Fruit fly (Drosophila melanogaster) whole organism, embryonic: Measurements from ENCODE around the gene SmE.
A peak's percentile ranks its signal among the peaks of the same experiment; 100 is the strongest.

Experiments
- ATbp ChIP-seq: fragments of 200-800 bp; sonication (Bioruptor generic); optimal IDR thresholded peaks from 2 replicates; lab custom pipeline; 2017; ENCODE audit warnings: missing biosample characterization, mild to moderate bottlenecking, missing genetic modification characterization, missing genetic modification reagents
- CG11093 ChIP-seq: fragments of 200-800 bp; sonication (Bioruptor generic); IDR thresholded peaks from 3 replicates; pipeline ENCODE4 v1.3.6; 2022; ENCODE audit warnings: missing biosample characterization, missing genetic modification characterization
- CG11504 ChIP-seq: fragments of 200-800 bp; sonication (Bioruptor generic); optimal IDR thresholded peaks from 3 replicates; lab custom pipeline; 2019; ENCODE audit warnings: missing biosample characterization, mild to moderate bottlenecking, missing genetic modification characterization, moderate library complexity
- CG12071 ChIP-seq: fragments of 200-800 bp; sonication (Bioruptor generic); optimal IDR thresholded peaks from 3 replicates; lab custom pipeline; 2018; ENCODE audit warnings: missing biosample characterization, mild to moderate bottlenecking, missing genetic modification characterization
- CG12155 ChIP-seq: fragments of 200-800 bp; sonication (Bioruptor generic); optimal IDR thresholded peaks from 3 replicates; lab custom pipeline; 2016; ENCODE audit warnings: missing biosample characterization, missing genetic modification characterization
- CG15073 ChIP-seq: fragments of 200-800 bp; sonication (Bioruptor generic); optimal IDR thresholded peaks from 2 replicates; lab custom pipeline; 2016; ENCODE audit warnings: missing biosample characterization, missing genetic modification characterization
- CG17912 ChIP-seq: fragments of 200-800 bp; sonication (Bioruptor generic); optimal IDR thresholded peaks from 2 replicates; lab custom pipeline; 2018; ENCODE audit warnings: missing biosample characterization, mild to moderate bottlenecking, missing genetic modification characterization
- CG1832 ChIP-seq: fragments of 200-800 bp; sonication (Bioruptor generic); optimal IDR thresholded peaks from 2 replicates; lab custom pipeline; 2017; ENCODE audit warnings: missing biosample characterization, mild to moderate bottlenecking, missing genetic modification characterization, inconsistent platforms
- CG43689 ChIP-seq: fragments of 200-800 bp; sonication (Bioruptor generic); IDR thresholded peaks from 2 replicates; pipeline ENCODE4 v1.3.6; 2022; ENCODE audit warnings: missing biosample characterization, missing genetic modification characterization
- CG7271 ChIP-seq: fragments of 200-800 bp; sonication (Bioruptor generic); optimal IDR thresholded peaks from 2 replicates; lab custom pipeline; 2018; ENCODE audit warnings: missing biosample characterization, mild to moderate bottlenecking, missing genetic modification characterization, moderate library complexity
- CG7357 ChIP-seq: fragments of 200-800 bp; sonication (Bioruptor generic); IDR thresholded peaks from 3 replicates; pipeline ENCODE4 v1.3.6; 2022; ENCODE audit warnings: missing biosample characterization, missing genetic modification characterization
- D19A ChIP-seq: fragments of 200-800 bp; optimal IDR thresholded peaks from 3 replicates; lab custom pipeline; 2019; ENCODE audit warnings: missing biosample characterization, mild to moderate bottlenecking, missing genetic modification characterization, moderate library complexity
- Dad ChIP-seq: fragments of 200-800 bp; sonication (Bioruptor generic); optimal IDR thresholded peaks from 3 replicates; lab custom pipeline; 2016; ENCODE audit warnings: missing biosample characterization, missing genetic modification characterization
- Fer1 ChIP-seq: fragments of 200-800 bp; sonication (Bioruptor generic); optimal IDR thresholded peaks from 2 replicates; lab custom pipeline; 2017; ENCODE audit warnings: missing biosample characterization, mild to moderate bottlenecking, missing genetic modification characterization
- Fer2 ChIP-seq: fragments of 200-800 bp; sonication (Bioruptor generic); optimal IDR thresholded peaks from 2 replicates; lab custom pipeline; 2018; ENCODE audit warnings: missing biosample characterization, mild to moderate bottlenecking, missing genetic modification characterization, moderate library complexity
- Hmx ChIP-seq: fragments of 200-800 bp; sonication (Bioruptor generic); optimal IDR thresholded peaks from 2 replicates; lab custom pipeline; 2016; ENCODE audit warnings: missing biosample characterization, missing genetic modification characterization
- Hr39 ChIP-seq: fragments of >200 bp; optimal IDR thresholded peaks from 2 replicates; lab custom pipeline; 2017
- Med ChIP-seq: fragments of 200-800 bp; sonication (Bioruptor generic); peaks from one replicate; lab custom pipeline; 2016; ENCODE audit warnings: missing biosample characterization, missing genetic modification characterization, mild to moderate bottlenecking, inconsistent platforms, moderate library complexity
- Ptx1 ChIP-seq: fragments of 200-800 bp; sonication (Bioruptor generic); IDR thresholded peaks from 2 replicates; pipeline ENCODE4 v1.3.6; 2022; ENCODE audit warnings: missing biosample characterization, missing genetic modification characterization
- Sox100B ChIP-seq: fragments of 200-800 bp; sonication (Bioruptor generic); optimal IDR thresholded peaks from 3 replicates; lab custom pipeline; 2018; ENCODE audit warnings: missing biosample characterization, mild to moderate bottlenecking, missing genetic modification characterization
- Sox102F ChIP-seq: fragments of 200-800 bp; sonication (Bioruptor generic); optimal IDR thresholded peaks from 2 replicates; lab custom pipeline; 2018; ENCODE audit warnings: missing biosample characterization, mild to moderate bottlenecking, missing genetic modification characterization, moderate library complexity
- Ssrp ChIP-seq: fragments of 200-800 bp; sonication (Bioruptor generic); optimal IDR thresholded peaks from 2 replicates; lab custom pipeline; 2018; ENCODE audit warnings: missing biosample characterization, mild to moderate bottlenecking, missing genetic modification characterization, moderate library complexity
- al ChIP-seq: fragments of 200-800 bp; sonication (Bioruptor generic); IDR thresholded peaks from 2 replicates; pipeline ENCODE4 v1.3.6; 2022; ENCODE audit warnings: missing biosample characterization, missing genetic modification characterization
- cas ChIP-seq: fragments of 200-800 bp; sonication (Bioruptor generic); IDR thresholded peaks from 2 replicates; pipeline ENCODE4 v1.3.6; 2022; ENCODE audit warnings: missing biosample characterization, missing genetic modification characterization
- cg ChIP-seq: fragments of 200-800 bp; sonication (Bioruptor generic); optimal IDR thresholded peaks from 3 replicates; lab custom pipeline; 2019; ENCODE audit warnings: missing biosample characterization, mild to moderate bottlenecking, missing genetic modification characterization, moderate library complexity
- ci ChIP-seq: fragments of 200-800 bp; sonication (Bioruptor generic); IDR thresholded peaks from 3 replicates; pipeline ENCODE4 v1.3.6; 2022; ENCODE audit warnings: missing biosample characterization, missing genetic modification characterization
- dmrt99B ChIP-seq: fragments of 200-800 bp; sonication (Bioruptor generic); optimal IDR thresholded peaks from 2 replicates; lab custom pipeline; 2018; ENCODE audit warnings: missing biosample characterization, mild to moderate bottlenecking, missing genetic modification characterization, moderate library complexity
- dysf ChIP-seq: fragments of 200-800 bp; sonication (Bioruptor generic); IDR thresholded peaks from 3 replicates; pipeline ENCODE4 v1.3.6; 2022; ENCODE audit warnings: missing biosample characterization, missing genetic modification characterization
- ftz-f1 ChIP-seq: fragments of 200-800 bp; sonication (Bioruptor generic); optimal IDR thresholded peaks from 2 replicates; lab custom pipeline; 2016; ENCODE audit warnings: missing biosample characterization, missing genetic modification characterization
- gem ChIP-seq: fragments of 200-800 bp; sonication (Bioruptor generic); optimal IDR thresholded peaks from 2 replicates; lab custom pipeline; 2019; ENCODE audit warnings: missing biosample characterization, mild to moderate bottlenecking, missing genetic modification characterization, moderate library complexity
- gfzf ChIP-seq: fragments of 200-800 bp; sonication (Bioruptor generic); optimal IDR thresholded peaks from 2 replicates; lab custom pipeline; 2016; ENCODE audit warnings: missing biosample characterization, mild to moderate bottlenecking, missing genetic modification characterization, moderate library complexity
- hkb ChIP-seq, 2 experiments: fragments of 200-800 bp in 1 of 2; fragments of >200 bp in 1 of 2; sonication (Bioruptor generic) in 1 of 2; IDR thresholded peaks in 1 of 2; optimal IDR thresholded peaks in 1 of 2; 2 replicates each; pipeline versions ENCODE4 v1.3.6 to Lab custom; 2017 to 2022; ENCODE audit warnings: missing biosample characterization in 1 of 2, missing genetic modification characterization in 1 of 2
- nerfin-2 ChIP-seq: fragments of 200-800 bp; sonication (Bioruptor generic); IDR thresholded peaks from 2 replicates; pipeline ENCODE4 v1.3.6; 2022; ENCODE audit warnings: missing biosample characterization, missing genetic modification characterization; ENCODE audit not compliant: partially characterized antibody
- pros ChIP-seq: fragments of 200-800 bp; sonication (Bioruptor generic); optimal IDR thresholded peaks from 3 replicates; lab custom pipeline; 2019; ENCODE audit warnings: missing biosample characterization, mild to moderate bottlenecking, missing genetic modification characterization, moderate library complexity
- ranshi ChIP-seq: fragments of 200-800 bp; sonication (Bioruptor generic); IDR thresholded peaks from 2 replicates; pipeline ENCODE4 v1.3.6; 2022; ENCODE audit warnings: missing biosample characterization, missing genetic modification characterization
- sens ChIP-seq: fragments of 200-800 bp; sonication (Bioruptor generic); peaks from one replicate; lab custom pipeline; 2016; ENCODE audit warnings: missing biosample characterization, missing genetic modification characterization
- sens-2 ChIP-seq: fragments of 200-800 bp; sonication (Bioruptor generic); IDR thresholded peaks from 2 replicates; pipeline ENCODE4 v1.3.6; 2022; ENCODE audit warnings: missing biosample characterization, missing genetic modification characterization
- trh ChIP-seq: fragments of 200-800 bp; sonication (Bioruptor generic); optimal IDR thresholded peaks from 2 replicates; lab custom pipeline; 2016; ENCODE audit warnings: missing biosample characterization, missing genetic modification characterization
- vnd ChIP-seq: fragments of 200-800 bp; sonication (Bioruptor generic); IDR thresholded peaks from 3 replicates; pipeline ENCODE4 v1.3.6; 2022; ENCODE audit warnings: missing biosample characterization, missing genetic modification characterization; ENCODE audit not compliant: partially characterized antibody
- wor ChIP-seq: fragments of 200-800 bp; sonication (Bioruptor generic); IDR thresholded peaks from 2 replicates; pipeline ENCODE4 v1.3.6; 2022; ENCODE audit warnings: missing biosample characterization, missing genetic modification characterization
- zfh1 ChIP-seq: fragments of 200-800 bp; sonication (Bioruptor generic); IDR thresholded peaks from 3 replicates; pipeline ENCODE4 v1.3.6; 2022; ENCODE audit warnings: missing biosample characterization, missing genetic modification characterization
- zfh2 ChIP-seq: fragments of 200-800 bp; sonication (Bioruptor generic); optimal IDR thresholded peaks from 2 replicates; lab custom pipeline; 2016; ENCODE audit warnings: missing biosample characterization, missing genetic modification characterization

The SmE gene

dm6 chr2L:7914948-7915549 lies 29.8 kb upstream of the SmE start (continued):
- no peak for TF ChIP-seq hkb (optimal IDR thresholded peaks at IDR 0.05; lab: Kevin White, UChicago)
- 0 out of 2 replicates have a peak, but pooled peaks have one; percentile 11 for TF ChIP-seq hkb (GFP tag; IDR thresholded peaks at IDR 0.05; lab: Robert Waterston, UW)
- TF ChIP-seq Hr39, result peak; percentile 77
- TF ChIP-seq CG17912 (GFP tag; lab: Kevin White, UChicago), result no peak
- no peak for TF ChIP-seq zfh2
- TF ChIP-seq cas (GFP tag; lab: Robert Waterston, UW), result no peak
- TF ChIP-seq zfh1 (GFP tag; lab: Robert Waterston, UW), result 0 out of 3 replicates have a peak, but pooled peaks have one; percentile 23
- 0 out of 2 replicates have a peak, but pooled peaks have one; percentile 15 for TF ChIP-seq ranshi (GFP tag; lab: Robert Waterston, UW)
- no peak for TF ChIP-seq nerfin-2 (GFP tag; lab: Robert Waterston, UW)
- TF ChIP-seq CG43689 (GFP tag; lab: Robert Waterston, UW), result no peak
- no peak for TF ChIP-seq Hmx (GFP tag; lab: Kevin White, UChicago)
- no peak for TF ChIP-seq CG11093 (GFP tag; lab: Robert Waterston, UW)
- no peak for TF ChIP-seq pros
- TF ChIP-seq CG7271, result no peak
- TF ChIP-seq gfzf (GFP tag; lab: Kevin White, UChicago), result no peak
- TF ChIP-seq Ssrp (tag; lab: Kevin White, UChicago), result no peak
- TF ChIP-seq Med (GFP tag; lab: Kevin White, UChicago), result peak; percentile 9
- TF ChIP-seq wor (GFP tag; lab: Robert Waterston, UW), result no peak
- TF ChIP-seq Fer2 (tag; lab: Kevin White, UChicago), result no peak
- no peak for TF ChIP-seq Fer1
- no peak for TF ChIP-seq ftz-f1 (GFP tag; lab: Kevin White, UChicago)
- TF ChIP-seq CG15073 (GFP tag; lab: Kevin White, UChicago), result no peak
- 0 out of 2 replicates have a peak, but pooled peaks have one; percentile 27 for TF ChIP-seq Ptx1 (GFP tag; lab: Robert Waterston, UW)
- TF ChIP-seq cg, result no peak
- TF ChIP-seq CG11504 (tag; lab: Kevin White, UChicago), result peak; percentile 99
- TF ChIP-seq Sox100B (GFP tag; lab: Kevin White, UChicago), result no peak
- peak; percentile 27 for TF ChIP-seq sens (GFP tag; lab: Kevin White, UChicago)
- no peak for TF ChIP-seq Dad (GFP tag; lab: Kevin White, UChicago)
- TF ChIP-seq CG7357 (GFP tag; lab: Robert Waterston, UW), result no peak
- TF ChIP-seq ATbp (GFP tag; lab: Kevin White, UChicago), result no peak

- TF ChIP-seq dysf (GFP tag; lab: Robert Waterston, UW), result 0 out of 3 replicates have a peak, but pooled peaks have one; percentile 8
- no peak for TF ChIP-seq sens-2 (GFP tag; lab: Robert Waterston, UW)
- peak; percentile 25 for TF ChIP-seq dmrt99B
- TF ChIP-seq CG1832 (GFP tag; lab: Kevin White, UChicago), result no peak
- no peak for TF ChIP-seq CG12155 (GFP tag; lab: Kevin White, UChicago)
- no peak for TF ChIP-seq CG12071
- peak; percentile 76 for TF ChIP-seq sens (GFP tag; lab: Kevin White, UChicago)
- no peak for TF ChIP-seq vnd (GFP tag; lab: Robert Waterston, UW)
- TF ChIP-seq Sox102F (GFP tag; lab: Kevin White, UChicago), result peak; percentile 5
- no peak for TF ChIP-seq ci (GFP tag; lab: Robert Waterston, UW)
- TF ChIP-seq gem (tag; lab: Kevin White, UChicago), result peak; percentile 10
- TF ChIP-seq Med (GFP tag; lab: Kevin White, UChicago), result peak; percentile 42
- no peak for TF ChIP-seq trh
- peak; percentile 76 for TF ChIP-seq D19A (tag; lab: Kevin White, UChicago)
- TF ChIP-seq al (GFP tag; lab: Robert Waterston, UW), result no peak
- TF ChIP-seq, all 482 proteins: peak for 7
These were observed 27.6 kb upstream of the SmE start for dm6 chr2L:7912878-7913277.
